Fruit fly (Drosophila melanogaster) whole organism, prepupa: ENCODE measurements around the gene Bre1.

ENCODE experiments used
- CG15336 ChIP-seq: fragments of 200-800 bp; sonication (Bioruptor generic); IDR thresholded peaks from 2 replicates; pipeline ENCODE4 v1.3.6; 2022; ENCODE audit warnings: missing biosample characterization, missing genetic modification characterization
- CG1621 ChIP-seq: fragments of 200-800 bp; sonication (Bioruptor generic); optimal IDR thresholded peaks from 3 replicates; lab custom pipeline; 2018; ENCODE audit warnings: missing biosample characterization, mild to moderate bottlenecking, missing genetic modification characterization
- CG16779 ChIP-seq: fragments of 200-800 bp; sonication (Bioruptor generic); optimal IDR thresholded peaks from 3 replicates; lab custom pipeline; 2017; ENCODE audit warnings: missing biosample characterization, mild to moderate bottlenecking, missing genetic modification characterization
- CG31627 ChIP-seq: fragments of 200-800 bp; sonication (Bioruptor generic); optimal IDR thresholded peaks from 3 replicates; lab custom pipeline; 2016; ENCODE audit warnings: missing biosample characterization, missing genetic modification characterization
- CG32006 ChIP-seq: fragments of 200-800 bp; sonication (Bioruptor generic); optimal IDR thresholded peaks from 3 replicates; lab custom pipeline; 2017; ENCODE audit warnings: missing biosample characterization, mild to moderate bottlenecking, missing genetic modification characterization
- CG4318 ChIP-seq: fragments of 200-800 bp; sonication (Bioruptor generic); optimal IDR thresholded peaks from 3 replicates; lab custom pipeline; 2017; ENCODE audit warnings: missing biosample characterization, mild to moderate bottlenecking, missing genetic modification characterization
- CG6163 ChIP-seq: fragments of 200-800 bp; sonication (Bioruptor generic); IDR thresholded peaks from 3 replicates; pipeline ENCODE4 v1.3.6; 2022; ENCODE audit warnings: missing biosample characterization, missing genetic modification characterization
- CG6808 ChIP-seq: fragments of 200-800 bp; sonication (Bioruptor generic); optimal IDR thresholded peaks from 3 replicates; lab custom pipeline; 2017; ENCODE audit warnings: missing biosample characterization, missing genetic modification characterization, mild to moderate bottlenecking, moderate library complexity, missing genetic modification reagents
- CG6854 ChIP-seq: fragments of 200-800 bp; sonication (Bioruptor generic); optimal IDR thresholded peaks from 2 replicates; lab custom pipeline; 2017; ENCODE audit warnings: missing biosample characterization, mild to moderate bottlenecking, missing genetic modification characterization
- CG8119 ChIP-seq: fragments of 200-800 bp; sonication (Bioruptor generic); IDR thresholded peaks from 3 replicates; pipeline ENCODE4 v1.3.6; 2022; ENCODE audit warnings: missing biosample characterization, missing genetic modification characterization
- CG8319 ChIP-seq: fragments of 200-800 bp; sonication (Bioruptor generic); optimal IDR thresholded peaks from 3 replicates; lab custom pipeline; 2016; ENCODE audit warnings: missing biosample characterization, missing genetic modification characterization
- Eip78C ChIP-seq: fragments of 200-800 bp; sonication (Bioruptor generic); peaks from one replicate; lab custom pipeline; 2016; ENCODE audit warnings: missing biosample characterization, missing genetic modification characterization
- Ets21C ChIP-seq: fragments of 200-800 bp; sonication (Bioruptor generic); optimal IDR thresholded peaks from 3 replicates; lab custom pipeline; 2016; ENCODE audit warnings: missing biosample characterization, missing genetic modification characterization
- Ets96B ChIP-seq: fragments of 200-800 bp; optimal IDR thresholded peaks from 2 replicates; lab custom pipeline; 2019; ENCODE audit warnings: missing biosample characterization, mild to moderate bottlenecking, missing genetic modification characterization, moderate library complexity
- Hr39 ChIP-seq: fragments of 200-800 bp; sonication (Bioruptor generic); optimal IDR thresholded peaks from 2 replicates; lab custom pipeline; 2016; ENCODE audit warnings: missing biosample characterization, missing genetic modification characterization
- Hr4 ChIP-seq: fragments of 200-800 bp; sonication (Bioruptor generic); optimal IDR thresholded peaks from 3 replicates; lab custom pipeline; 2016; ENCODE audit warnings: missing biosample characterization, missing genetic modification characterization
- OdsH ChIP-seq: fragments of 200-800 bp; sonication (Bioruptor generic); optimal IDR thresholded peaks from 3 replicates; lab custom pipeline; 2016; ENCODE audit warnings: missing biosample characterization, missing genetic modification characterization
- Sox14 ChIP-seq: fragments of 200-800 bp; sonication (Bioruptor generic); optimal IDR thresholded peaks from 3 replicates; lab custom pipeline; 2016; ENCODE audit warnings: missing biosample characterization, missing genetic modification characterization
- Sox15 ChIP-seq: fragments of 200-800 bp; sonication (Bioruptor generic); optimal IDR thresholded peaks from 3 replicates; lab custom pipeline; 2016; ENCODE audit warnings: missing biosample characterization, missing genetic modification characterization
- dsx ChIP-seq: fragments of 200-800 bp; optimal IDR thresholded peaks from 3 replicates; lab custom pipeline; 2019; ENCODE audit warnings: missing biosample characterization, mild to moderate bottlenecking, missing genetic modification characterization, moderate library complexity; ENCODE audit not compliant: poor library complexity, severe bottlenecking
- eg ChIP-seq: fragments of 200-800 bp; sonication (Bioruptor generic); IDR thresholded peaks from 3 replicates; pipeline ENCODE4 v1.3.6; 2022; ENCODE audit warnings: missing biosample characterization, missing genetic modification characterization
- esn ChIP-seq: fragments of 200-800 bp; sonication (Bioruptor generic); optimal IDR thresholded peaks from 2 replicates; lab custom pipeline; 2016; ENCODE audit warnings: missing biosample characterization, mild to moderate bottlenecking, missing genetic modification characterization, moderate library complexity
- fd85E ChIP-seq: fragments of 200-800 bp; sonication (Bioruptor generic); optimal IDR thresholded peaks from 3 replicates; lab custom pipeline; 2016; ENCODE audit warnings: missing biosample characterization, missing genetic modification characterization
- salr ChIP-seq, 2 experiments: fragments of 200-800 bp; sonication (Bioruptor generic); optimal IDR thresholded peaks; 3 replicates each; lab custom pipeline; 2016 to 2018; ENCODE audit warnings: missing biosample characterization in 2 of 2, missing genetic modification characterization in 2 of 2, mild to moderate bottlenecking in 1 of 2
- spab ChIP-seq: fragments of 200-800 bp; sonication (Bioruptor generic); optimal IDR thresholded peaks from 2 replicates; lab custom pipeline; 2017; ENCODE audit warnings: missing biosample characterization, mild to moderate bottlenecking, missing genetic modification characterization, missing genetic modification reagents
- ss ChIP-seq, 2 experiments: fragments of 200-800 bp; sonication (Bioruptor generic); optimal IDR thresholded peaks; 2 replicates in 1 of 2; 3 replicates in 1 of 2; lab custom pipeline; 2017 to 2018; ENCODE audit warnings: mild to moderate bottlenecking in 2 of 2, missing biosample characterization in 2 of 2, missing genetic modification characterization in 2 of 2, moderate library complexity in 1 of 2
- svp ChIP-seq: fragments of 200-800 bp; sonication (Bioruptor generic); peaks from one replicate; lab custom pipeline; 2016; ENCODE audit warnings: missing biosample characterization, missing genetic modification characterization

The Bre1 gene

DNA sequence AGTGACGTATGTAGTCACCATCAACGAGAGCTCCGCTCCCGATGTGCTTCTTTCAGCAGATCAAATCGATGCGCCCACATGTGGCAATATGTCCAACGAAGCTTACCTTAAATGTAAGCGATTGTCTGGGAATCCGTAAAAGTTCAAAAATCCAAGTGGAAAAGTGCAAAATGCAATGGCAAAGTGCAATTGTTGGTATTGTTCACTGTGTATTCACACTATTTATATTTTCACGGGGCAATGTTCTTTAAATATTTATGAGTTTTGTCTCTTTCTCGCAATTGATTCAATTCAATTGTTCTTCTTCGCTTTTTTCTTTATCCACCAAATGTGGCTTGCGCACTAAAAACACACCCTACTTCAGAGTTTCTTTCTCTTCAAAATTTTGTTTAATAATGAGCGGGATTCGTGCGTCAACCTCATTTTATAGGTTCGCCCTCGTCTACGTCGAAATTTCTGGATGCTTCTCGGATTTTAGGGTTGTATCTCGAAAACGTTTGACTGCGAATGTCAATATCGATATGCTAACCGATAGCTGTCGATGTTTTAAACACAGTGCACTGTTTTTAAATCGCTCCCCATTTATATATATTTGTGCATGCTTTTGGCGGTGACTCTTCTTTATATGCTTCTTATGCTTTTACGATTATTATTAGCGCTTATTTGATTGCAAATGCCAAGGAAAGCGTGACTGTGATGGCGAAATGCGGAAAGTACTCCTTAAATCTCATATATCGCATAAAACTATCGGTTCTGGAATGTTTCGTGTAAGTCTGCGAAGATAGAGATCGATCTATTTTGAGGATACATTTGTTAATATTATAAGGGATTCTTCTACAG lies 42.0 kb downstream of the Bre1 start, which contains the start of gene DnaJ-1 (continued):
- TF ChIP-seq CG8119 (GFP tag; lab: Robert Waterston, UW) (no peak), eg (GFP tag; lab: Robert Waterston, UW) (peak; percentile 33; the same call in 1 of the 3 replicates), esn (peak; percentile 29), CG1621 (tag; lab: Kevin White, UChicago) (peak; percentile 32), CG15336 (GFP tag; lab: Robert Waterston, UW) (no peak), Hr39 (GFP tag; lab: Kevin White, UChicago) (no peak), Hr4 (no peak), Sox15 (GFP tag; lab: Kevin White, UChicago) (no peak), fd85E (GFP tag; lab: Kevin White, UChicago) (no peak), Sox14 (GFP tag; lab: Kevin White, UChicago) (peak; percentile 61), CG32006 (no peak), Ets21C (GFP tag; lab: Kevin White, UChicago) (no peak), CG6163 (no peak)

DNA sequence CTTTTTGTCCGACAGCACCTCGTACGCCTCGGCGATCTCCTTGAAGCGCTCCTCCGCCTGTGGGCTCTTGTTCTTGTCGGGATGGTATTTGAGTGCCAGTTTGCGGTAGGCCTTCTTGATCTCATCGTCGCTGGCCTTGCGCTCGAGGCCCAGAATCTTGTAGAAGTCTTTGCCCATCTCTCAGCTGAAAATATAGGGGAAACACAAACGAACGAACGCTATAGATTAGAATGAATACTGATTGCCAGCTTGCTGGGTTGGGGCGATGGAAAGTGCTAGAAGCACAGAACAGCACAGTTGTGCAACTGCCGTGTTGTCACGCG lies 42.6 kb downstream of the Bre1 start:
- TF ChIP-seq CG4318 (GFP tag; lab: Kevin White, UChicago) (no peak), CG31627 (GFP tag; lab: Kevin White, UChicago) (no peak), salr (GFP tag; optimal IDR thresholded peaks at IDR 0.05; lab: Kevin White, UChicago) (no peak), CG6854 (GFP tag; lab: Kevin White, UChicago) (no peak), spab (GFP tag; lab: Kevin White, UChicago) (no peak), ss (GFP tag; optimal IDR thresholded peaks at IDR 0.05; lab: Kevin White, UChicago) (no peak), svp (GFP tag; lab: Kevin White, UChicago) (no peak), CG16779 (no peak)
- TF ChIP-seq, all 60 proteins: peak for 0

DNA sequence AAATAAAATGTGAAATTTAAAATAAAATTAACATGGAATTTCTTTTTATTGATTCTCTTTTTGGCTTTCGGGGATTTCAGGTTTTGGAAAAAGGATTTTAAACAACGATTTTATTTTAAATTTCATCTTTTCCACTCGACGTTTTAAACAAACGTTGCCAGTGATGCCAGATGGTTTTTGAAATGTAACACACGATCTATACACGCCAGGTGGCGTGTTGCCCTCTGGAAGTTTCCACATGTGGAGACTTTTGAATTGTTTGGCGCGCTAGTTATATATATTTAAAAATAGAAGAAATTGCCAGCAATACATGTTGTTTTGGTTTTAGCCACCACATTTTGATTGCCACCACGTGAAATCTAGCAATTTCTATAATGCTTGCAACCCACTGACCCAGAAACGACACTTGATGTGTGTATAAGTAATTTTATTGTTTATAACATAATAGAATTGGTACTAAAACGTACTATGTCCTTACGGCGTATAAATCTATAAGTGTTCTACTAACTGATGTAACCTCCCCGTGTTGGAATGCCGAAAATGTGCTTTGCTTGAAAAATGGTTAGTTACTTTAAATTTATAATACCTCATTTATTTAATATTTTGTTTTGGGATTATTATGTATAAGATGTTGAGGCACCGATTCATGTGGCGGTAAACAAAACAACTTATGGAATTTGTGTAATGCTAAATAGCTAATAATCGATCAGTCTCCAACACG lies 44.2 kb downstream of the Bre1 start:
- no peak for TF ChIP-seq CG8319 (GFP tag; lab: Kevin White, UChicago)
- TF ChIP-seq OdsH (GFP tag; lab: Kevin White, UChicago) = no peak
- no peak for TF ChIP-seq Hr4
- peak; percentile 0 for TF ChIP-seq Sox14 (GFP tag; lab: Kevin White, UChicago)
- peak; percentile 35 for TF ChIP-seq dsx (GFP tag; lab: Kevin White, UChicago)
- peak; percentile 35 for TF ChIP-seq CG6808 (GFP tag; lab: Kevin White, UChicago)
- peak; percentile 55 for TF ChIP-seq svp (GFP tag; lab: Kevin White, UChicago)
- TF ChIP-seq Ets96B (tag; lab: Kevin White, UChicago) = no peak
- TF ChIP-seq Eip78C = peak; percentile 4
- no peak for TF ChIP-seq CG15336 (GFP tag; lab: Robert Waterston, UW)
